Worm (Caenorhabditis elegans) whole organism, L3 larva: ENCODE measurements around the gene vav-1.

Experiments used
- ama-1 ChIP-seq: fragments of 150-350 bp; optimal IDR thresholded peaks from 2 replicates; lab custom pipeline; 2018
- egl-27 ChIP-seq: sonication (generic microtip); optimal IDR thresholded peaks from 4 replicates; lab custom pipeline; 2017; ENCODE audit warnings: missing biosample characterization, missing genetic modification reagents, missing genetic modification characterization
- fos-1 ChIP-seq: fragments of 150-350 bp; optimal IDR thresholded peaks from 2 replicates; lab custom pipeline; 2014; ENCODE audit warnings: missing biosample characterization, missing genetic modification characterization
- lin-15B ChIP-seq: fragments of 150-350 bp; optimal IDR thresholded peaks from 2 replicates; lab custom pipeline; 2014; ENCODE audit warnings: missing biosample characterization, missing genetic modification characterization
- mdl-1 ChIP-seq: fragments of 150-350 bp; optimal IDR thresholded peaks from 2 replicates; lab custom pipeline; 2014; ENCODE audit warnings: missing biosample characterization, missing genetic modification characterization
- nhr-77 ChIP-seq: fragments of 150-350 bp; optimal IDR thresholded peaks from 2 replicates; lab custom pipeline; 2014; ENCODE audit warnings: missing biosample characterization, missing genetic modification characterization
- skn-1 ChIP-seq: fragments of 150-350 bp; optimal IDR thresholded peaks from 2 replicates; lab custom pipeline; 2014; ENCODE audit warnings: missing biosample characterization, missing genetic modification characterization
- zag-1 ChIP-seq: fragments of 150-350 bp; optimal IDR thresholded peaks from 2 replicates; lab custom pipeline; 2014; ENCODE audit warnings: missing biosample characterization, missing genetic modification characterization
- ztf-11 ChIP-seq: fragments of 150-350 bp; optimal IDR thresholded peaks from 2 replicates; lab custom pipeline; 2014; ENCODE audit warnings: missing biosample characterization, missing genetic modification characterization

DNA sequence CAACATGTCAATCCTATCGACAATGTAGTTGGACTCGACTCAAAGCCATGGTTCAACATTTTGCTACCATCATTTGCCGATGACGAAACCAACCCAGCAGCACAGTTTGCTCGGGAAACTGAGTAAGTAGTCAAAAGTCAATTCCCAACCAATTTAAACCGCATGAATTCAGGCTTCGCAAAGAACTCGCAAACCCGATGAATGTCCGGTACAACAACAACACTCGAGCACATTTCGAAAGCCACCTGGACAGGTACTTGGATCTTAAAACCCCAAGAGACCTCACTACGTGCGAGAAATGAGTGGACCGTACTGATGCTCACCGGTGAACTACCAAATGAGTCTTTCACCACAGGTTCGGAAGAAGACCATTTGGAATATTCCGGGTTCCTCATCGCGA, 37.9 kb downstream of the vav-1 start:
- TF ChIP-seq skn-1 (tag; lab: Kevin White, UChicago) (no peak), lin-15B (no peak), fos-1 (tag; lab: Kevin White, UChicago) (no peak), ama-1 (no peak), zag-1 (tag; lab: Kevin White, UChicago) (no peak), mdl-1 (tag; lab: Kevin White, UChicago) (no peak), ztf-11 (tag; lab: Kevin White, UChicago) (no peak), egl-27 (tag; lab: Kevin White, UChicago) (no peak), nhr-77 (no peak)
